Worm (Caenorhabditis elegans): ENCODE measurements around the gene ZC132.3.
A peak's percentile ranks its signal among the peaks of the same experiment; 100 is the strongest.

Gene ZC132.3

ce11 chrV:4345714-4346113 is 46.1 kb upstream of the ZC132.3 start, which contains the start of gene figl-1:
TSS of gene figl-1 (minus strand) at chrV:4345999.
- TF ChIP-seq tbp1 (GFP tag; optimal IDR thresholded peaks at IDR 0.05) (no peak), pbrm-1 (GFP tag; IDR thresholded peaks at IDR 0.05) (peak; percentile 23; the same call in 1 of the 2 replicates), snpc-4 (GFP tag; optimal IDR thresholded peaks at IDR 0.05) (no peak), snpc-4 (tag; optimal IDR thresholded peaks at IDR 0.05) (no peak), zim-3 (tag; optimal IDR thresholded peaks at IDR 0.05) (peak; percentile 12), mxl-1 (tag; optimal IDR thresholded peaks at IDR 0.05) (no peak), F33H1.4 (GFP tag; IDR thresholded peaks at IDR 0.05) (peak; percentile 25; the same call in 1 of the 2 replicates), athp-1 (tag; optimal IDR thresholded peaks at IDR 0.05) (peak; percentile 10), mcd-1 (GFP tag; IDR thresholded peaks at IDR 0.05) (peak; percentile 40; the same call in 1 of the 2 replicates), lin-54 (GFP tag; optimal IDR thresholded peaks at IDR 0.05) (peak; percentile 32), madf-6 (GFP tag; IDR thresholded peaks at IDR 0.05) (peak; percentile 47), T26A5.8 (tag; optimal IDR thresholded peaks at IDR 0.05) (no peak), madf-3 (GFP tag; IDR thresholded peaks at IDR 0.05) (0 out of 2 replicates have a peak, but pooled peaks have one; percentile 59), B0261.1 (tag; optimal IDR thresholded peaks at IDR 0.05) (no peak), F39B2.1 (GFP tag; IDR thresholded peaks at IDR 0.05) (no peak), mes-4 (tag; optimal IDR thresholded peaks at IDR 0.05) (no peak), F49E8.2 (tag; optimal IDR thresholded peaks at IDR 0.05; ENCODE audit: insufficient read depth) (peak; percentile 27), die-1 (tag; optimal IDR thresholded peaks at IDR 0.05) (no peak), nfyb-1 (GFP tag; IDR thresholded peaks at IDR 0.05) (peak; percentile 56)

- TF ChIP-seq attf-5 (GFP tag; optimal IDR thresholded peaks at IDR 0.05): no peak
- peak; percentile 72; the same call in 1 of the 2 replicates for TF ChIP-seq cebp-1 (GFP tag; IDR thresholded peaks at IDR 0.05)
- peak; percentile 88 for TF ChIP-seq cebp-1 (tag; optimal IDR thresholded peaks at IDR 0.05)
- no peak for TF ChIP-seq snpc-3.4 (tag; optimal IDR thresholded peaks at IDR 0.05)
Observed at ce11 chrV:4341736-4342135, 42.1 kb upstream of the ZC132.3 start.

ce11 chrV:4341208-4341607 is 41.6 kb upstream of the ZC132.3 start, which contains the start of gene glrx-3:
TSS of gene glrx-3 (minus strand) at chrV:4341308.
- TF ChIP-seq hmg-20 (GFP tag; IDR thresholded peaks at IDR 0.05) (no peak), nhr-80 (tag; optimal IDR thresholded peaks at IDR 0.05) (no peak), F52B5.7 (tag; optimal IDR thresholded peaks at IDR 0.05) (peak; percentile 33), cebp-1 (GFP tag; IDR thresholded peaks at IDR 0.05) (no peak), cebp-1 (tag; optimal IDR thresholded peaks at IDR 0.05) (no peak), ceh-79 (tag; optimal IDR thresholded peaks at IDR 0.05) (no peak), aptf-2 (GFP tag; conservative IDR thresholded peaks at IDR 0.05) (no peak), mcd-1 (GFP tag; IDR thresholded peaks at IDR 0.05) (peak; percentile 17; the same call in 1 of the 2 replicates), Y53G8AR.9 (GFP tag; conservative IDR thresholded peaks at IDR 0.05) (no peak), chd-7 (tag; optimal IDR thresholded peaks at IDR 0.05) (no peak), snpc-3.4 (tag; optimal IDR thresholded peaks at IDR 0.05) (no peak), lin-26 (GFP tag; IDR thresholded peaks at IDR 0.05) (no peak), F39B2.1 (GFP tag; IDR thresholded peaks at IDR 0.05) (no peak), madf-6 (GFP tag; IDR thresholded peaks at IDR 0.05) (0 out of 2 replicates have a peak, but pooled peaks have one; percentile 26)

ce11 chrV:4339479-4339878 is 39.8 kb upstream of the ZC132.3 start:
- TF ChIP-seq Y53G8AR.9 (GFP tag; conservative IDR thresholded peaks at IDR 0.05) (no peak), xnd-1 (tag; optimal IDR thresholded peaks at IDR 0.05) (no peak), snpc-1.3 (tag; optimal IDR thresholded peaks at IDR 0.05; ENCODE audit: insufficient read depth) (no peak), nfya-2 (GFP tag; IDR thresholded peaks at IDR 0.05) (no peak), nhr-27 (tag; optimal IDR thresholded peaks at IDR 0.05) (no peak), zim-3 (tag; optimal IDR thresholded peaks at IDR 0.05) (no peak), mcd-1 (GFP tag; IDR thresholded peaks at IDR 0.05) (peak; percentile 47), nhr-90 (tag; optimal IDR thresholded peaks at IDR 0.05) (no peak), lin-35 (GFP tag; optimal IDR thresholded peaks at IDR 0.05) (peak in 1 of 3 experiments; percentile 39)

Measured in whole organism, young adult.